Worm (Caenorhabditis elegans): ENCODE results near the gene Y53G8AM.7.

ce11 chrIII:3312111-3312510, 45.6 kb upstream of the Y53G8AM.7 start:
- no peak for TF ChIP-seq Y79H2A.3 (GFP tag; conservative IDR thresholded peaks at IDR 0.05)
- TF ChIP-seq snpc-4 (GFP tag; optimal IDR thresholded peaks at IDR 0.05), result no peak
- TF ChIP-seq snpc-4 (tag; optimal IDR thresholded peaks at IDR 0.05), result no peak
